Worm (Caenorhabditis elegans): ENCODE measurements around the gene sqst-3.

Gene sqst-3

ce11 chrV:19276354-19276753 is 45.8 kb downstream of the sqst-3 start:
- TF ChIP-seq aly-1 (tag; optimal IDR thresholded peaks at IDR 0.05) (no peak), B0310.2 (tag; optimal IDR thresholded peaks at IDR 0.05) (no peak), hmg-4 (GFP tag; optimal IDR thresholded peaks at IDR 0.05) (no peak)

DNA sequence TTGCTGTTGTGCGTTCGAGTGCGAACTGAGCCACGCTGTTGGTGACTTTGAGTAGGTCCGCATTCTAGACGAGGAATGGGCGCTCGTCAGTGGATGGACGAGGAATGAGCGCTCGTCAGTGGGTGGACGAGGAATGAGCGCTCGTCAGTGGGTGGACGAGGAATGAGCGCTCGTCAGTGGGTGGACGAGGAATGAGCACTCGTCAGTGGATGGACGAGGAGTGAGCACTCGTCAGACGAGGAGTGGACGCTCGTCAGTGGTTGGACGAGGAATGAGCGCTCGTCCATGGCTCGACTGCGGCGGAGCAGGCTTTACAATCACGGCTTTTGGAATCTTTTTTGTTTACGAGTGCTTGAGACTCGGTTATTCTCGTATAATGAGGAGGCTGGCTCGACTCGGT is 47.9 kb downstream of the sqst-3 start:
- TF ChIP-seq ceh-36 (tag; optimal IDR thresholded peaks at IDR 0.05) (no peak), hnd-1 (tag; optimal IDR thresholded peaks at IDR 0.05) (no peak), B0310.2 (tag; optimal IDR thresholded peaks at IDR 0.05) (no peak), sea-1 (GFP tag; conservative IDR thresholded peaks at IDR 0.05) (no peak), flt-1 (GFP tag; IDR thresholded peaks at IDR 0.05) (no peak), ama-1 (optimal IDR thresholded peaks at IDR 0.05) (no peak), ceh-13 (GFP tag; optimal IDR thresholded peaks at IDR 0.05) (no peak), tra-4 (tag; optimal IDR thresholded peaks at IDR 0.05) (no peak), tbx-37 (GFP tag; conservative IDR thresholded peaks at IDR 0.05) (no peak), hmbx-1 (tag; optimal IDR thresholded peaks at IDR 0.05) (no peak), tbx-11 (GFP tag; IDR thresholded peaks at IDR 0.05) (no peak), hmg-4 (GFP tag; optimal IDR thresholded peaks at IDR 0.05) (no peak), aly-1 (tag; optimal IDR thresholded peaks at IDR 0.05) (no peak), ets-7 (tag; optimal IDR thresholded peaks at IDR 0.05) (no peak), pes-1 (GFP tag; IDR thresholded peaks at IDR 0.05) (no peak)

ce11 chrV:19279888-19280287 is 49.3 kb downstream of the sqst-3 start, which contains the start of gene F21D9.8:
F21D9.8 (minus strand) TSS chrV:19279988.
- TF ChIP-seq ama-1 (optimal IDR thresholded peaks at IDR 0.05) (no peak), hmg-4 (GFP tag; optimal IDR thresholded peaks at IDR 0.05) (no peak), tra-4 (tag; optimal IDR thresholded peaks at IDR 0.05) (no peak), F13C5.2 (tag; optimal IDR thresholded peaks at IDR 0.05) (no peak), tbx-37 (GFP tag; conservative IDR thresholded peaks at IDR 0.05) (no peak), hnd-1 (tag; optimal IDR thresholded peaks at IDR 0.05) (no peak), scrt-1 (GFP tag; IDR thresholded peaks at IDR 0.05) (no peak), sea-1 (GFP tag; conservative IDR thresholded peaks at IDR 0.05) (no peak), tbx-11 (GFP tag; IDR thresholded peaks at IDR 0.05) (no peak), ets-7 (tag; optimal IDR thresholded peaks at IDR 0.05) (no peak), pes-1 (GFP tag; IDR thresholded peaks at IDR 0.05) (no peak), flt-1 (GFP tag; IDR thresholded peaks at IDR 0.05) (no peak), ceh-36 (tag; optimal IDR thresholded peaks at IDR 0.05) (no peak), ceh-13 (GFP tag; optimal IDR thresholded peaks at IDR 0.05) (no peak), aly-1 (tag; optimal IDR thresholded peaks at IDR 0.05) (no peak), hmbx-1 (tag; optimal IDR thresholded peaks at IDR 0.05) (no peak), B0310.2 (tag; optimal IDR thresholded peaks at IDR 0.05) (no peak)
